Worm (Caenorhabditis elegans) whole organism, late embryonic: ENCODE measurements around the gene lig-4.

Experiments
- C08G9.2 ChIP-seq: sonication (generic microtip); optimal IDR thresholded peaks from 2 replicates; lab custom pipeline; 2016; ENCODE audit warnings: mild to moderate bottlenecking, missing genetic modification characterization, moderate library complexity, missing compliant biosample characterization
- Y22D7AL.16 ChIP-seq: sonication (generic microtip); optimal IDR thresholded peaks from 2 replicates; lab custom pipeline; 2016; ENCODE audit warnings: missing genetic modification characterization, missing compliant biosample characterization
- ama-1 ChIP-seq: fragments of 150-350 bp; optimal IDR thresholded peaks from 2 replicates; lab custom pipeline; 2014
- ceh-14 ChIP-seq: sonication (generic microtip); optimal IDR thresholded peaks from 2 replicates; lab custom pipeline; 2016; ENCODE audit warnings: missing genotype, missing genetic modification characterization, missing compliant biosample characterization
- ceh-2 ChIP-seq: sonication (generic microtip); optimal IDR thresholded peaks from 2 replicates; lab custom pipeline; 2016; ENCODE audit warnings: missing genotype, missing genetic modification characterization, missing compliant biosample characterization
- ceh-30 ChIP-seq: fragments of 150-350 bp; optimal IDR thresholded peaks from 2 replicates; lab custom pipeline; 2014; ENCODE audit warnings: missing biosample characterization, missing genetic modification characterization
- ceh-31 ChIP-seq: sonication (generic microtip); optimal IDR thresholded peaks from 2 replicates; lab custom pipeline; 2016; ENCODE audit warnings: missing genetic modification characterization, missing compliant biosample characterization
- ceh-34 ChIP-seq: sonication (generic microtip); optimal IDR thresholded peaks from 2 replicates; lab custom pipeline; 2016; ENCODE audit warnings: mild to moderate bottlenecking, missing genetic modification characterization, missing compliant biosample characterization
- ceh-45 ChIP-seq: fragments of 200-800 bp; sonication (Bioruptor generic); IDR thresholded peaks from 2 replicates; pipeline ENCODE4 v1.3.6; 2022; ENCODE audit warnings: missing genetic modification reagents, missing genetic modification characterization, missing compliant biosample characterization
- ceh-48 ChIP-seq: sonication (generic microtip); optimal IDR thresholded peaks from 2 replicates; lab custom pipeline; 2016; ENCODE audit warnings: missing genetic modification characterization, inconsistent platforms, missing compliant biosample characterization
- ceh-9 ChIP-seq: sonication (generic microtip); optimal IDR thresholded peaks from 2 replicates; lab custom pipeline; 2016; ENCODE audit warnings: mild to moderate bottlenecking, missing genetic modification characterization, inconsistent platforms, missing compliant biosample characterization
- che-1 ChIP-seq: sonication (generic microtip); optimal IDR thresholded peaks from 2 replicates; lab custom pipeline; 2016; ENCODE audit warnings: mild to moderate bottlenecking, missing genetic modification characterization, missing compliant biosample characterization
- dve-1 ChIP-seq: sonication (generic microtip); optimal IDR thresholded peaks from 2 replicates; lab custom pipeline; 2017; ENCODE audit warnings: antibody characterized with exemption, mild to moderate bottlenecking, missing genetic modification characterization, missing compliant biosample characterization
- ets-4 ChIP-seq: sonication (generic microtip); optimal IDR thresholded peaks from 2 replicates; lab custom pipeline; 2016; ENCODE audit warnings: missing genetic modification characterization, missing compliant biosample characterization
- eyg-1 ChIP-seq: sonication (generic microtip); optimal IDR thresholded peaks from 2 replicates; lab custom pipeline; 2016; ENCODE audit warnings: missing genotype, missing genetic modification characterization, missing compliant biosample characterization
- fkh-10 ChIP-seq: fragments of 150-350 bp; optimal IDR thresholded peaks from 2 replicates; lab custom pipeline; 2014; ENCODE audit warnings: missing biosample characterization, missing genetic modification reagents, missing genetic modification characterization
- gmeb-2 ChIP-seq: sonication (generic microtip); optimal IDR thresholded peaks from 2 replicates; lab custom pipeline; 2016; ENCODE audit warnings: missing genetic modification characterization, inconsistent platforms, missing compliant biosample characterization
- hlh-13 ChIP-seq: fragments of 200-800 bp; sonication (Bioruptor generic); optimal IDR thresholded peaks from 2 replicates; lab custom pipeline; 2018; ENCODE audit warnings: mild to moderate bottlenecking, missing genetic modification characterization, missing compliant biosample characterization
- hlh-30 ChIP-seq: sonication (generic microtip); optimal IDR thresholded peaks from 2 replicates; lab custom pipeline; 2017; ENCODE audit warnings: antibody characterized with exemption, missing genetic modification characterization, missing compliant biosample characterization; ENCODE audit not compliant: insufficient read depth
- hlh-6 ChIP-seq: sonication (generic microtip); optimal IDR thresholded peaks from 2 replicates; lab custom pipeline; 2016; ENCODE audit warnings: missing genotype, missing genetic modification characterization, missing compliant biosample characterization
- lim-6 ChIP-seq: sonication (generic microtip); optimal IDR thresholded peaks from 2 replicates; lab custom pipeline; 2016; ENCODE audit warnings: missing genetic modification characterization, missing compliant biosample characterization
- mec-3 ChIP-seq: sonication (generic microtip); optimal IDR thresholded peaks from 2 replicates; lab custom pipeline; 2016; ENCODE audit warnings: borderline replicate concordance, missing genetic modification characterization, missing compliant biosample characterization
- nfya-1 ChIP-seq: sonication (generic microtip); optimal IDR thresholded peaks from 2 replicates; lab custom pipeline; 2017; ENCODE audit warnings: missing genetic modification characterization, mild to moderate bottlenecking, missing compliant biosample characterization, antibody characterized with exemption, moderate library complexity
- nhr-11 ChIP-seq: fragments of 150-350 bp; optimal IDR thresholded peaks from 2 replicates; lab custom pipeline; 2014; ENCODE audit warnings: missing biosample characterization, missing genetic modification characterization
- npax-4 ChIP-seq: sonication (generic microtip); optimal IDR thresholded peaks from 2 replicates; lab custom pipeline; 2016; ENCODE audit warnings: missing genetic modification characterization, missing compliant biosample characterization
- odd-2 ChIP-seq: sonication (generic microtip); optimal IDR thresholded peaks from 2 replicates; lab custom pipeline; 2017; ENCODE audit warnings: antibody characterized with exemption, mild to moderate bottlenecking, missing genetic modification characterization, missing compliant biosample characterization
- pat-9 ChIP-seq: fragments of 200-800 bp; sonication (Bioruptor generic); optimal IDR thresholded peaks from 2 replicates; lab custom pipeline; 2018; ENCODE audit warnings: mild to moderate bottlenecking, missing genetic modification characterization, moderate library complexity, missing compliant biosample characterization
- pha-2 ChIP-seq: sonication (generic microtip); optimal IDR thresholded peaks from 2 replicates; lab custom pipeline; 2017; ENCODE audit warnings: mild to moderate bottlenecking, missing genetic modification characterization, missing compliant biosample characterization
- pqm-1 ChIP-seq: sonication (generic microtip); optimal IDR thresholded peaks from 2 replicates; lab custom pipeline; 2016; ENCODE audit warnings: missing genetic modification characterization, missing compliant biosample characterization
- ref-2 ChIP-seq: sonication (generic microtip); optimal IDR thresholded peaks from 2 replicates; lab custom pipeline; 2016; ENCODE audit warnings: missing genetic modification characterization, missing compliant biosample characterization
- rnt-1 ChIP-seq: sonication (generic microtip); optimal IDR thresholded peaks from 2 replicates; lab custom pipeline; 2016; ENCODE audit warnings: missing genetic modification characterization, missing compliant biosample characterization
- sdc-2 ChIP-seq: sonication (generic microtip); optimal IDR thresholded peaks from 2 replicates; lab custom pipeline; 2016; ENCODE audit warnings: missing genotype, missing genetic modification characterization, missing compliant biosample characterization
- syd-9 ChIP-seq: sonication (generic microtip); optimal IDR thresholded peaks from 2 replicates; lab custom pipeline; 2016; ENCODE audit warnings: mild to moderate bottlenecking, missing genetic modification characterization, moderate library complexity, missing compliant biosample characterization
- ttx-3 ChIP-seq: sonication (generic microtip); optimal IDR thresholded peaks from 2 replicates; lab custom pipeline; 2016; ENCODE audit warnings: missing genetic modification reagents, missing genetic modification characterization, missing compliant biosample characterization
- unc-42 ChIP-seq: sonication (generic microtip); optimal IDR thresholded peaks from 2 replicates; lab custom pipeline; 2016; ENCODE audit warnings: missing genotype, missing genetic modification characterization, missing compliant biosample characterization
- unc-55 ChIP-seq: sonication (generic microtip); optimal IDR thresholded peaks from 2 replicates; lab custom pipeline; 2017; ENCODE audit warnings: missing biosample characterization, missing genetic modification reagents, missing genetic modification characterization
- zip-5 ChIP-seq: sonication (generic microtip); optimal IDR thresholded peaks from 2 replicates; lab custom pipeline; 2016; ENCODE audit warnings: missing genetic modification characterization, missing compliant biosample characterization
- ztf-16 ChIP-seq: sonication (generic microtip); optimal IDR thresholded peaks from 2 replicates; lab custom pipeline; 2017; ENCODE audit warnings: missing genetic modification characterization, missing compliant biosample characterization

The lig-4 gene

ce11 chrIII:7520672-7521071, 591 bp upstream of the lig-4 start, which contains the start of the genes cux-7 and C07H6.2 (continued):
- TF ChIP-seq fkh-10 (GFP tag; lab: Kevin White, UChicago), result no peak
- TF ChIP-seq Y22D7AL.16, result peak; percentile 27
- peak; percentile 100 for TF ChIP-seq C08G9.2 (tag; lab: Kevin White, UChicago)
- peak; percentile 96 for TF ChIP-seq zip-5 (tag; lab: Kevin White, UChicago)
- no peak for TF ChIP-seq pat-9 (tag; lab: Kevin White, UChicago)
- TF ChIP-seq eyg-1, result peak; percentile 85
- TF ChIP-seq odd-2, result no peak
- TF ChIP-seq che-1, result no peak
- TF ChIP-seq pha-2 (tag; lab: Kevin White, UChicago), result no peak
- TF ChIP-seq ref-2 (tag; lab: Kevin White, UChicago), result peak; percentile 97
- TF ChIP-seq ceh-30 (tag; lab: Kevin White, UChicago), result no peak
- peak; percentile 55 for TF ChIP-seq sdc-2 (tag; lab: Kevin White, UChicago)
- peak; percentile 84 for TF ChIP-seq hlh-6 (tag; lab: Kevin White, UChicago)
- peak; percentile 34 for TF ChIP-seq ceh-48 (tag; lab: Kevin White, UChicago)
- peak; percentile 96 for TF ChIP-seq mec-3 (tag; lab: Kevin White, UChicago)
- TF ChIP-seq syd-9 (tag; lab: Kevin White, UChicago), result peak; percentile 60
- TF ChIP-seq ceh-2 (tag; lab: Kevin White, UChicago), result peak; percentile 99
- no peak for TF ChIP-seq ceh-45
- TF ChIP-seq ceh-31 (tag; lab: Kevin White, UChicago), result peak; percentile 99
- TF ChIP-seq rnt-1 (tag; lab: Kevin White, UChicago), result peak; percentile 97
- TF ChIP-seq unc-55 (GFP tag; lab: Kevin White, UChicago), result peak; percentile 13
- TF ChIP-seq pqm-1, result peak; percentile 69
- TF ChIP-seq unc-42, result peak; percentile 72
- TF ChIP-seq dve-1 (tag; lab: Kevin White, UChicago), result no peak
- TF ChIP-seq hlh-30, result no peak
- no peak for TF ChIP-seq nhr-11 (tag; lab: Kevin White, UChicago)
- TF ChIP-seq npax-4 (tag; lab: Kevin White, UChicago), result no peak
- no peak for TF ChIP-seq ama-1

DNA sequence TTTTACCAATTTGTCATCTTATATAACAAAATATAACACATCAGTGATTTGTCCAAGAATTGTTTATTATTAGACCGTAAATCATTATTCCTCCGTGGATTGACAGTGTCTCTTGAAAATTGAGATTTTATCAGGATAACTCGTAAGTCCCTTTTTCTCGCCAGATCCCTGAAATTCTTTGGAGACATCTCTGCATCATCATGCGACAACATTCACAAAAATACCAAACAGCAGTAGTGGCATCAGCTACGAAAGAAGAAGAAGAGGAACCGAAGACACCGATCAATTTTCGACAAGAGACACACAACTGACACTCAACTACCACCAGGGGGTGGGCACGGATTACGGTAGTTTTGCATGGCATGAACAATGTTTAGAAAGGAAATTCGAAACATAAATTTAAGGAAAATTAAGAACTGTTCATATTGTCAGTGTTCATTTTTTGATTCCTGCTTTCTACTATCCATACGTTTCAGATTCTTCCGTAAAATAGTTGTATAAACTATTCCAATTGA, 3.6 kb downstream of the lig-4 start:
- TF ChIP-seq odd-2, result no peak

DNA sequence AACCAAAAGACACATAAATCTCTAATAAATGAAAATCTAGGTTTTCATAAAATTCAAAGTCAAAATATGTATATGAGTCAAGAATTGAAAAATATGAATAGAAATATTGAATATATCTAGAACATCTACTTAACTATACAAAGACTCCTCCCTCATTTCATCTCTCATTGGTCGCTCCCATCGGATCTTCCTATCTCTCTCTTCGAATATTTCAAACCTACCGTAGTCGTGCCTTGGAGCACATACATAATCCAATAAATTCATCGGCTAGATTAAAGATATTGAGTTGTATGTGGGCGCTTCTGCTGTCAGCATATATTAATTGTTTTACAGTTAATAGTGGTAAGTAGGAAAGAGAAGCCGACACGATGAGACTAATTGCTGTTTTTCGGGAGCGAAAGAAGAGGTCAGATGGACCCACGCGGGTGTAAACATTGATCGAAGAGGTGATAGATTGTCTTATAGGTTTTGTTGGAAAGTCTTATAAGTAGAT, 5.8 kb downstream of the lig-4 start:
- TF ChIP-seq unc-55 (GFP tag; lab: Kevin White, UChicago) (peak; percentile 51), ets-4 (tag; lab: Kevin White, UChicago) (no peak), ceh-34 (no peak), ceh-14 (tag; lab: Kevin White, UChicago) (no peak), nfya-1 (tag; lab: Kevin White, UChicago) (peak; percentile 47), ztf-16 (tag; lab: Kevin White, UChicago) (no peak), hlh-13 (GFP tag; lab: Kevin White, UChicago) (no peak), gmeb-2 (no peak), ceh-31 (tag; lab: Kevin White, UChicago) (no peak), unc-42 (no peak), pha-2 (tag; lab: Kevin White, UChicago) (no peak), nhr-11 (tag; lab: Kevin White, UChicago) (no peak)

DNA sequence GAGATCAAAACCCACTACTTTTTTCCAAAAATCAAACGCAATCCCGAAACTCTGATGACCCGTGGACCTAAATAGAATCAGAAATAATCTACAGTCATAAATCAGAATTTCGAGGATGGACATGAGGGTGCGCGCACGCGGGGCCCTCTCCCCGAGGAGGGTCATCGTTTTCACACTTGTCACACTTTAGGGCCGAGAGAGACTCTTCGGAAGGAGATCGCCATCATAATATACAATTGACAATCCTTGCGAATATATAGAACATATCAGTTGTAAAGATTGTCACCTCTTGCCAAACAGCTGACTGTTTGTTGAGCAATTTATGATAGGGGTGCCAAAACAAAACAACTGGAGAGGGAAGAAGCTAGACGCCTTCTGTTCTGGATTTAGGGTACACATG, 8.8 kb downstream of the lig-4 start:
- TF ChIP-seq ttx-3 (tag; lab: Kevin White, UChicago) (no peak), rnt-1 (tag; lab: Kevin White, UChicago) (no peak), unc-42 (no peak), pqm-1 (no peak), lim-6 (tag; lab: Kevin White, UChicago) (no peak), unc-55 (GFP tag; lab: Kevin White, UChicago) (peak; percentile 51), ceh-9 (tag; lab: Kevin White, UChicago) (no peak)
